Worm (Caenorhabditis elegans): ENCODE data around the gene C54D10.10.
A peak's percentile ranks its signal among the peaks of the same experiment; 100 is the strongest.

C54D10.10 gene

DNA sequence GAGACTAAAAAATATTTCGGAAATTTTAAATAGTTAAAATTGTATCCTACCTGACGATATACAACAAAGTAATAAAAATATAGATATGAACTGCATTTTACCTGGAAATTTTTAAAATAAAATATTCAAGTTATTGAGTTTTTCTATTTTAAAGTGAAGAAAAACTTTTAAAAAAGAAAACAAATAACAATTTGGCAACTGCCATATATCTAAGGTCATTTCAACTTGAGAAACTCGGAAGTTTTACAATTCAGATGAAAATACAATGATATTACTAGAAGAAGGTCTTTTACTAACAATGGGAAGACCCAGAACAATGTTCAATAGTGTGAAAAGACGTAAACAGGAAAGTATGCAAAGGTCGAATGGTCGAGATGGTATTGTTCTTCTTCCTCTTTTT, at the start of gene C54D10.10:
Gene C54D10.10 (minus strand): TSS at position 101 of the 400 bp plus-strand sequence.
- TF ChIP-seq nhr-77 (tag; optimal IDR thresholded peaks at IDR 0.05), result no peak
- TF ChIP-seq nhr-25 (tag; optimal IDR thresholded peaks at IDR 0.05), result peak; percentile 41

DNA sequence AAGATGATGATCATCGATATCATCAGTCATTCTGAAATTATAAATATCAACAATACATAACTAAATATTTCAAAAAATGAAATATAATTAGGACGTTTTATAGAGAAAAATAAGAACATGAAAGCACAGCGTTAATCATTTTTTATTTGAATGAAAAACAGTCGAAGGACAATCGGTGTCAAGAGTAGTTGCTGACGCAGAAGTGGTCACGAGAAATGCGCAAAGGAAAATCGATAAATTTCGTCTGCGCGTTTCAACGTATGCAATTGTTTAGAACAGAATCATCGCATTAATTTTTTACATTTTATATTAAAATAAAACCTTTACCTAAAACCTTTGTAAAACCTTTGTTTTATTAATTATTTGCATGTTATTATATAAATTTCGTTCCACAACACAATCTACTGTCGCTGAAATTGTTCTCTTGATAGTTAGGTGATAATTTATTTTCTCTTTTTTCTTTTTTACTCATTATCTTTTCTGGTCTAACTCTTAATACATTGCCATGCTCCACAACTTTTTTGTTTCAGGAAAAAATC, 48.0 kb upstream of the C54D10.10 start, which contains the start of the genes W04D2.4 and rbm-25:
Gene W04D2.4 (minus strand): TSS at position 31 of the 539 bp plus-strand sequence.
Gene rbm-25 (plus strand): TSS at position 489 of the 539 bp plus-strand sequence.
- TF ChIP-seq dmd-4 (tag; optimal IDR thresholded peaks at IDR 0.05), result peak; percentile 36
- no peak for TF ChIP-seq nhr-10 (tag; optimal IDR thresholded peaks at IDR 0.05)
- peak; percentile 60 for TF ChIP-seq nhr-25 (tag; optimal IDR thresholded peaks at IDR 0.05)
- TF ChIP-seq elt-3 (tag; optimal IDR thresholded peaks at IDR 0.05), result no peak
- peak; percentile 14 for TF ChIP-seq aly-2 (tag; optimal IDR thresholded peaks at IDR 0.05)
- peak; percentile 37 for TF ChIP-seq fos-1 (tag; optimal IDR thresholded peaks at IDR 0.05)
- TF ChIP-seq snpc-4 (tag; optimal IDR thresholded peaks at IDR 0.05), result peak; percentile 88
- TF ChIP-seq nhr-12 (tag; optimal IDR thresholded peaks at IDR 0.05), result no peak
- TF ChIP-seq alr-1 (tag; optimal IDR thresholded peaks at IDR 0.05), result no peak
- TF ChIP-seq ama-1 (optimal IDR thresholded peaks at IDR 0.05), result peak; percentile 29
- no peak for TF ChIP-seq zag-1 (tag; optimal IDR thresholded peaks at IDR 0.05)
- peak; percentile 96 for TF ChIP-seq C34F6.9 (tag; optimal IDR thresholded peaks at IDR 0.05)
- peak; percentile 71 for TF ChIP-seq F13H6.1 (tag; optimal IDR thresholded peaks at IDR 0.05)
- peak; percentile 87 to 92 for TF ChIP-seq lsy-2 (tag; optimal IDR thresholded peaks at IDR 0.05)
- TF ChIP-seq lin-13 (GFP tag; optimal IDR thresholded peaks at IDR 0.05), result peak; percentile 57
- TF ChIP-seq nhr-237 (tag; optimal IDR thresholded peaks at IDR 0.05), result no peak
- TF ChIP-seq unc-55 (GFP tag; optimal IDR thresholded peaks at IDR 0.05), result peak; percentile 90
- peak; percentile 76 for TF ChIP-seq nhr-21 (tag; optimal IDR thresholded peaks at IDR 0.05)
- TF ChIP-seq sma-9 (GFP tag; optimal IDR thresholded peaks at IDR 0.05), result peak; percentile 87
- TF ChIP-seq sma-9 (tag; optimal IDR thresholded peaks at IDR 0.05), result no peak
- TF ChIP-seq nhr-129 (tag; optimal IDR thresholded peaks at IDR 0.05), result peak; percentile 58
- peak; percentile 67 for TF ChIP-seq sem-4 (tag; optimal IDR thresholded peaks at IDR 0.05)
- TF ChIP-seq lin-39 (tag; optimal IDR thresholded peaks at IDR 0.05), result no peak
- TF ChIP-seq crh-2 (tag; optimal IDR thresholded peaks at IDR 0.05), result peak; percentile 87
- no peak for TF ChIP-seq skn-1 (tag; optimal IDR thresholded peaks at IDR 0.05)
- TF ChIP-seq nhr-23 (tag; optimal IDR thresholded peaks at IDR 0.05), result no peak
- no peak for TF ChIP-seq nhr-11 (tag; optimal IDR thresholded peaks at IDR 0.05)
- no peak for TF ChIP-seq ceh-82 (tag; optimal IDR thresholded peaks at IDR 0.05)
- TF ChIP-seq nhr-6 (tag; optimal IDR thresholded peaks at IDR 0.05), result no peak
- peak; percentile 60 for TF ChIP-seq sma-3 (GFP tag; optimal IDR thresholded peaks at IDR 0.05)
- no peak for TF ChIP-seq mbf-1 (tag; optimal IDR thresholded peaks at IDR 0.05)
- TF ChIP-seq mab-5 (tag; optimal IDR thresholded peaks at IDR 0.05), result peak; percentile 87
- TF ChIP-seq egl-27 (tag; optimal IDR thresholded peaks at IDR 0.05), result peak; percentile 66
- no peak for TF ChIP-seq ztf-1 (GFP tag; conservative IDR thresholded peaks at IDR 0.05)
- peak; percentile 35 for TF ChIP-seq ztf-4 (tag; optimal IDR thresholded peaks at IDR 0.05)
- TF ChIP-seq peb-1 (tag; optimal IDR thresholded peaks at IDR 0.05), result no peak
- TF ChIP-seq gmeb-1 (tag; optimal IDR thresholded peaks at IDR 0.05), result peak; percentile 87
- no peak for TF ChIP-seq blmp-1 (tag; optimal IDR thresholded peaks at IDR 0.05; ENCODE audit: insufficient read depth)
- no peak for TF ChIP-seq nhr-77 (tag; optimal IDR thresholded peaks at IDR 0.05)
- no peak for TF ChIP-seq lin-11 (tag; optimal IDR thresholded peaks at IDR 0.05)
- TF ChIP-seq R02D3.7 (tag; optimal IDR thresholded peaks at IDR 0.05), result peak; percentile 28
- TF ChIP-seq ztf-11 (tag; optimal IDR thresholded peaks at IDR 0.05), result no peak
- TF ChIP-seq ceh-16 (tag; optimal IDR thresholded peaks at IDR 0.05), result no peak
- TF ChIP-seq unc-62 (GFP tag; optimal IDR thresholded peaks at IDR 0.05), result no peak
- TF ChIP-seq mdl-1 (tag; optimal IDR thresholded peaks at IDR 0.05), result no peak
- TF ChIP-seq ZK546.5 (tag; optimal IDR thresholded peaks at IDR 0.05), result no peak
- TF ChIP-seq unc-39 (tag; optimal IDR thresholded peaks at IDR 0.05), result no peak
- no peak for TF ChIP-seq Y55F3AM.14 (GFP tag; optimal IDR thresholded peaks at IDR 0.05)
- TF ChIP-seq elt-1 (tag; optimal IDR thresholded peaks at IDR 0.05), result no peak
